Worm (Caenorhabditis elegans): ENCODE measurements around the gene T09A5.5.

Gene T09A5.5

DNA sequence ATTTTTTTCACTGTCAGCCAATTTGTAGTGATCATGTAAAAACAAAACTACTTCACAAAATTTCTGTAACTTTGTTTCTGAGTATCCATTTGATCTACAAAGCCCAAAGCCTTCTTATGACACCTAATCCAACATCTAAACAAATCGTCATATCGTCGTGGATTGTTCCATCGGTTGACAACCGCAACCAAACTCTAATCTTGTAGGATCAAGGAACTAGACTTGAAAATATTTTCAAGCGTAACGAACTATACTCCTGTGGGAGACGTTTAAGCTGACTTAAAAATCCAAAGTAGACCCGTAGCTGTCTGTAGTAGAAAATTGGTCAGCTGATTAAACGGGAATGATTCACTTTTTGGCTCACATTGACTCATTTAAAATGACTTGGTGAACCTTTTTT, 24.0 kb downstream of the T09A5.5 start:
- no peak for TF ChIP-seq hmbx-1 (tag; optimal IDR thresholded peaks at IDR 0.05)
- TF ChIP-seq sea-1 (GFP tag; conservative IDR thresholded peaks at IDR 0.05) = no peak
- no peak for TF ChIP-seq ceh-36 (tag; optimal IDR thresholded peaks at IDR 0.05)
- no peak for TF ChIP-seq ceh-13 (GFP tag; optimal IDR thresholded peaks at IDR 0.05)
- TF ChIP-seq hmg-4 (GFP tag; optimal IDR thresholded peaks at IDR 0.05) = no peak

DNA sequence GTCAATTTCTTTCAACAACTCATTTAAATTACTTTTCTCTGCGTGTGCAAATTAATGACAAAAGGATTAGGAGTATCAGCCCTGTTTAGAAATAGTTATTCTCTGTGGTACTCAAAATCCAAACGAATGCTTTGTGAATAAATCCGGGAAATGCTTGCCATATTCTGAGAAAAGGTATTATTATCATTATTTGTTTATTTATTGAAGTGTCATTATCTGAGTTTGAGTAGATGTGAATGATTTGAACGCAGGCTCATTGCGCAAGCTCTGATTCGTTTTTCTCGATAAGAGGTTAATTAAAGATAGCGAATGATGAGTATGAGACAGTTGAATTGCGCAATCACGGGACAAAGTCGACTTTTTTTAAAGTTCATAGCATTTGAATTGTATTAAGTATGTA, 25.7 kb downstream of the T09A5.5 start:
- TF ChIP-seq pes-1 (GFP tag; IDR thresholded peaks at IDR 0.05) (no peak), sea-1 (GFP tag; conservative IDR thresholded peaks at IDR 0.05) (no peak), flt-1 (GFP tag; IDR thresholded peaks at IDR 0.05) (no peak)

DNA sequence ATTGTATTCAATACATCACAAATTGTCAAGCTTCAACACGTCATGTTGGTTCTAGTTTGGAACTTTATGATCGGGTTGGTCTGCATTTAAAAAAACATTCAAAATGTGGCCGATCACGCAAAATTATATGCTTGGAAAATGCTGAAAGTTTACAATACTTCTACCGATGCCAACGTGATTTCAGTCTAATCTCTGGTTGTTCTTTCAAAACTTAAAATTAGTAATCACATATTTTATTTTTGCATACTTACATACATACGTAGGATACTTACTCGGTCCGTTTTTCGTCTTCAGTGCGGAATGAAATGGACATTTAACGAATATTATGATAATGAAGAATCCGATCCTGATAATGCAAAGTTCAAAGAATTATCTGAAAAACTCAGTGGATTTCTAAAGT, 28.5 kb downstream of the T09A5.5 start, which contains the start of gene srw-62:
Gene srw-62 (plus strand): TSS at position 301 of the 400 bp plus-strand sequence.
- TF ChIP-seq sea-1 (GFP tag; conservative IDR thresholded peaks at IDR 0.05) (no peak), flt-1 (GFP tag; IDR thresholded peaks at IDR 0.05) (no peak), tbx-11 (GFP tag; IDR thresholded peaks at IDR 0.05) (no peak), ceh-36 (tag; optimal IDR thresholded peaks at IDR 0.05) (no peak), aly-1 (tag; optimal IDR thresholded peaks at IDR 0.05) (no peak), hmbx-1 (tag; optimal IDR thresholded peaks at IDR 0.05) (no peak), pes-1 (GFP tag; IDR thresholded peaks at IDR 0.05) (no peak), hnd-1 (tag; optimal IDR thresholded peaks at IDR 0.05) (no peak), B0310.2 (tag; optimal IDR thresholded peaks at IDR 0.05) (no peak), tbx-37 (GFP tag; conservative IDR thresholded peaks at IDR 0.05) (no peak), scrt-1 (GFP tag; IDR thresholded peaks at IDR 0.05) (no peak), tra-4 (tag; optimal IDR thresholded peaks at IDR 0.05) (no peak), ets-7 (tag; optimal IDR thresholded peaks at IDR 0.05) (no peak), F13C5.2 (tag; optimal IDR thresholded peaks at IDR 0.05) (no peak), ceh-13 (GFP tag; optimal IDR thresholded peaks at IDR 0.05) (no peak)

DNA sequence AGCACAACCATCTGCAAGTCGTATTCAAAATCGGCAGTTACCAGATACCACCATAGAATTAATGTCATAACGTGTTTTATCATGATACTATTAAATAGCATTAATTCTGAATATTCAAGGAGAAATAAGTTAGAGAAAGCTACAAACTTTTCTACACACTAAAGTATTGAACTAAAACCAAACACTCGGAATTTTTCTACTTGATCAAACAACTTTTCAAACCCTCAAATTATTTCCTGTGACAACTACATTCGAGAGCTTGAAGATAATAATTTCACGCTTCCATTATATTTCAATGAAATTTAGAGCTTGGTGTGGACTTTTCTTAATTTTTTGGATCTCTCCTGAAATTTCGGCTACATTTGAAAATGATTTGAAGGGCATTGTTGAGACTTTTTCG, 31.1 kb downstream of the T09A5.5 start, which contains the start of gene irld-47:
Gene irld-47 (minus strand): TSS at position 101 of the 400 bp plus-strand sequence.
- TF ChIP-seq F13C5.2 (tag; optimal IDR thresholded peaks at IDR 0.05) (no peak), pes-1 (GFP tag; IDR thresholded peaks at IDR 0.05) (no peak), ama-1 (optimal IDR thresholded peaks at IDR 0.05) (no peak), tra-4 (tag; optimal IDR thresholded peaks at IDR 0.05) (no peak), ceh-36 (tag; optimal IDR thresholded peaks at IDR 0.05) (no peak), ceh-13 (GFP tag; optimal IDR thresholded peaks at IDR 0.05) (no peak), hmbx-1 (tag; optimal IDR thresholded peaks at IDR 0.05) (no peak), scrt-1 (GFP tag; IDR thresholded peaks at IDR 0.05) (no peak), aly-1 (tag; optimal IDR thresholded peaks at IDR 0.05) (no peak), B0310.2 (tag; optimal IDR thresholded peaks at IDR 0.05) (no peak), tbx-37 (GFP tag; conservative IDR thresholded peaks at IDR 0.05) (no peak), hnd-1 (tag; optimal IDR thresholded peaks at IDR 0.05) (no peak), tbx-11 (GFP tag; IDR thresholded peaks at IDR 0.05) (no peak), sea-1 (GFP tag; conservative IDR thresholded peaks at IDR 0.05) (no peak), flt-1 (GFP tag; IDR thresholded peaks at IDR 0.05) (no peak), hmg-4 (GFP tag; optimal IDR thresholded peaks at IDR 0.05) (no peak), ets-7 (tag; optimal IDR thresholded peaks at IDR 0.05) (no peak)

DNA sequence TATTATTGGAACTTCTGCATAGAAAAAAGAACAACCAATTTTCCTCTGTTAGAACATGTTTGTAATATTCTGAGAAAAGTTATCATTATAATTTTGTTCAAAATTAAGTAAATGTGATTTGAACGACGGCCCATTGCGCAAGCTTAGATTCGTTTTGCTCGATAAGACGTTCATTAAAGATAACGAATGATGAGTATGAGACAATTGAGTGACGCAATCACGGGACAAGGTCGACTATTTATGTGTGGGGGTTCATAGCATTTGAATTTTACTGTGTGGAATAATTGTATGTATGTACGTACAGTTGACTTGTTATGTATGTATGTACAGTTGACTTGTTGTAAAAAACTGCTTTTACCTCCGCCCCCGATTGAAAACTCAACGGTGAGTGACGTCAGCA, 34.2 kb downstream of the T09A5.5 start:
- TF ChIP-seq ceh-13 (GFP tag; optimal IDR thresholded peaks at IDR 0.05) = no peak
- no peak for TF ChIP-seq F13C5.2 (tag; optimal IDR thresholded peaks at IDR 0.05)
- TF ChIP-seq tbx-37 (GFP tag; conservative IDR thresholded peaks at IDR 0.05) = no peak
- TF ChIP-seq aly-1 (tag; optimal IDR thresholded peaks at IDR 0.05) = no peak
- no peak for TF ChIP-seq ceh-36 (tag; optimal IDR thresholded peaks at IDR 0.05)
- no peak for TF ChIP-seq ets-7 (tag; optimal IDR thresholded peaks at IDR 0.05)

DNA sequence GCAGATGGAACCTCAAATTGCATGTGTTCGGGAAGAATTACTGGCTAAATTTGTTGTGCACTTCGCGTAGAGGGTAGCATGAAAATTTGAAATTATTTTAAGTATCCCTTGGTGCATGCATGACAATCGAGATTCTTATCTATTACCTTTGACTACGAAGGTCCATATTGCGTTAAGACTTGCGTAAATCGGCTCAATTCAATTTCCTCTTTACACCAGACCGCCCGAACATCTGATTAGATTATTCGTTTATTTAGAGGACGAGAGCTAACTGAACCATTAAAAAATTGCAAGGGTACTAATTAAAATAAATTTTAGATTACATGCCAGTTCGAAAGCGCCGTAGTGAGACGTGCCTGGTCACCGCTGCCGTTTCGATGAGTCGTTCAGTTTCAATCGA, 36.0 kb downstream of the T09A5.5 start:
- TF ChIP-seq ets-7 (tag; optimal IDR thresholded peaks at IDR 0.05) (no peak), aly-1 (tag; optimal IDR thresholded peaks at IDR 0.05) (no peak), tbx-37 (GFP tag; conservative IDR thresholded peaks at IDR 0.05) (no peak), tbx-11 (GFP tag; IDR thresholded peaks at IDR 0.05) (no peak), ama-1 (optimal IDR thresholded peaks at IDR 0.05) (no peak), F13C5.2 (tag; optimal IDR thresholded peaks at IDR 0.05) (no peak), ceh-36 (tag; optimal IDR thresholded peaks at IDR 0.05) (no peak), hnd-1 (tag; optimal IDR thresholded peaks at IDR 0.05) (no peak), tra-4 (tag; optimal IDR thresholded peaks at IDR 0.05) (no peak), pes-1 (GFP tag; IDR thresholded peaks at IDR 0.05) (no peak), scrt-1 (GFP tag; IDR thresholded peaks at IDR 0.05) (no peak), hmbx-1 (tag; optimal IDR thresholded peaks at IDR 0.05) (no peak), flt-1 (GFP tag; IDR thresholded peaks at IDR 0.05) (no peak), hmg-4 (GFP tag; optimal IDR thresholded peaks at IDR 0.05) (no peak)

DNA sequence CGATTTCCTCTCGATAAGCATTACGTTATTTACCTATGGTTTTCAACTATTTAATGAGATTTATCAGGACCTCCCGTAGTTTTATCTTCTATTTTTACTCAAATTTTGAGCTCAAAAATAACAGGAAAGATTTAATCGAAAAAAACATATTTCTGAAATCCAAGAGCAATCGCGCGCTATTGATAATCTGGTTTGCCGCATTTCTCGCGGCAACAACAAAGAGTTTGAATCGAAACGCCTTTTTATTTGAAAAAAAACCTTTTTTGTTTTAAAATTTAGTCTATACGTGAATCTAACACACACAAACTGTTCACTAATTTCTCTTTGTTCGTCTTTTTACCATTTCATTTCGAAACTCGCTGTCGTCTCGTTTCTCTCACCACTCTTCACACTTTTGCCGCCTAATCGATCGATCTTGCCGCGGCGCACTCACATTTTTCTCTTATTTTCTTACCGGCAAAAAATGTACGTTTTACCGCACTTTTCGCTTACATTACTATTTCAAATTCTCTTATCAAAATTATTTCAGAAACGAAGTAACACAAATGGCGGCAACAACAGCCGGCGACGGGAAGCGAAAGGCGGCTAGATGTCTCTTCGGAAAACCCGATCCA, 37.3 kb downstream of the T09A5.5 start, which contains the start of gene cki-2:
Gene cki-2 (plus strand): TSS at position 337 of the 614 bp plus-strand sequence.
- TF ChIP-seq pes-1 (GFP tag; IDR thresholded peaks at IDR 0.05) = no peak

DNA sequence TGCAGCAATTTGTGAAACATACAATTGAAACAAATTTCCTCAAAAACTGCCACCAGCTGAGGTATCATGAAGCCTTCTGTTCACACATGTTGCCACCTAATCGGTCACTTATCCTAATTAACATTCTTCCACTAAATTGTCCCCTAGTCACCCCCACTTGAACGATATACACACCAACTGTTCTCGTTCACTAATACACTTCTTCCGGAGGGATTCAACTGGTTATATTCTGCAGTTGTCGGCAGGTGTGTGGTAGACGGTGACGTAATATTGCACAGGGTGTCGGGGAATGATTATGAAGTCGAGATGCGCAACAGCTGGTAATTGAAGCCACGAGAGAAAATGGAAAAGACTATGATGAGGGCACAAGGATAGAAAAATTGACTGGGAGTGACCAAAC, 38.2 kb downstream of the T09A5.5 start:
- TF ChIP-seq ets-7 (tag; optimal IDR thresholded peaks at IDR 0.05) = peak; percentile 83
- no peak for TF ChIP-seq sea-1 (GFP tag; conservative IDR thresholded peaks at IDR 0.05)

DNA sequence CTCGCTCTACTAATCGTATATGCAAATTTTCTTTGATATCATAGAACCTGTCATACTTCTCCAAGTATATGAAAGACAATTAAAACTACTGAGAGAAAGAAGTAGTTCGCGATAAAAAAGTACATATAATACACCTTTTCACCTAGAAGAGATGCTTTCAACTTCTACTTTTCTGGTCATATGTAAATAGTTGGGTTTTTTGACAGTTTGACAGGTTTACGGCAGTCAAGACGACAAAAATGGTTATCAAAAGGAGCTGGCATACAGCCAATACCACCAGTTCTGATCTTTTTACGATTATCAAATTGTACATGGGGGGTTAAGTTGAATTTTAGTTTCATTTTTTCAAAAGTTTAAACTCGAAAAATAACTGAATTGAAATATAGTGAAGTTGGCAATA, 38.7 kb downstream of the T09A5.5 start:
- no peak for TF ChIP-seq F13C5.2 (tag; optimal IDR thresholded peaks at IDR 0.05)
- no peak for TF ChIP-seq pes-1 (GFP tag; IDR thresholded peaks at IDR 0.05)
- TF ChIP-seq B0310.2 (tag; optimal IDR thresholded peaks at IDR 0.05) = no peak
- no peak for TF ChIP-seq hnd-1 (tag; optimal IDR thresholded peaks at IDR 0.05)
- TF ChIP-seq ceh-13 (GFP tag; optimal IDR thresholded peaks at IDR 0.05) = no peak
- no peak for TF ChIP-seq hmbx-1 (tag; optimal IDR thresholded peaks at IDR 0.05)
- no peak for TF ChIP-seq tra-4 (tag; optimal IDR thresholded peaks at IDR 0.05)
- no peak for TF ChIP-seq scrt-1 (GFP tag; IDR thresholded peaks at IDR 0.05)
- no peak for TF ChIP-seq tbx-37 (GFP tag; conservative IDR thresholded peaks at IDR 0.05)
- no peak for TF ChIP-seq ceh-36 (tag; optimal IDR thresholded peaks at IDR 0.05)
- no peak for TF ChIP-seq ets-7 (tag; optimal IDR thresholded peaks at IDR 0.05)
- no peak for TF ChIP-seq aly-1 (tag; optimal IDR thresholded peaks at IDR 0.05)
- no peak for TF ChIP-seq tbx-11 (GFP tag; IDR thresholded peaks at IDR 0.05)
- TF ChIP-seq flt-1 (GFP tag; IDR thresholded peaks at IDR 0.05) = no peak
- no peak for TF ChIP-seq ama-1 (optimal IDR thresholded peaks at IDR 0.05)
- TF ChIP-seq hmg-4 (GFP tag; optimal IDR thresholded peaks at IDR 0.05) = no peak
- no peak for TF ChIP-seq sea-1 (GFP tag; conservative IDR thresholded peaks at IDR 0.05)
